Worm (Caenorhabditis elegans): ENCODE data around the gene C35C5.10.

Gene C35C5.10

DNA sequence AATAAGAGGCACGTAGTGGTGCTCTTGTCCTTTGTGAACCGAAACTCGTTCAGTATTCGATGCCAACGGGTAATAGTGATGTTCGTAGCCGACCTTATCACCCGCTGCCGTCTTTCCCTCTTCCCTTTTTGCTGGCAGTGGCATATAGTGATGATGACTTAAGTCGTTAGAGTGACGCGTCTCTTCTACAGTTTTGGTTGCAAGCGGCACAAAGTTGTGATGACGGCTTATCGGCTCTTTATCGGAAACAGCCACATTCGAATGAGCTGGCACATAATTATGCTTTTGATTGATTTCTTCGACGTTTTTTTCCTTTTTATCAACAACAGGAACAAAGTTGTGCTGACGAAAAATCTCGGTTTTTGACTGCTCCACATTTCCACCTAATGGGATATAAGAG lies 40.7 kb upstream of the C35C5.10 start (continued):
- TF ChIP-seq hmg-20 (GFP tag; IDR thresholded peaks at IDR 0.05) (no peak), ceh-27 (GFP tag; optimal IDR thresholded peaks at IDR 0.05) (no peak), pbrm-1 (GFP tag; IDR thresholded peaks at IDR 0.05) (no peak), Y53F4B.3 (GFP tag; IDR thresholded peaks at IDR 0.05) (no peak), F57A8.1 (GFP tag; optimal IDR thresholded peaks at IDR 0.05) (no peak), pha-4 (tag; optimal IDR thresholded peaks at IDR 0.05) (peak; percentile 75), unc-62 (GFP tag; optimal IDR thresholded peaks at IDR 0.05) (peak; percentile 60), attf-6 (GFP tag; IDR thresholded peaks at IDR 0.05) (no peak), lsl-1 (GFP tag; optimal IDR thresholded peaks at IDR 0.05) (no peak), nhr-80 (tag; optimal IDR thresholded peaks at IDR 0.05) (peak; percentile 99), cebp-1 (GFP tag; IDR thresholded peaks at IDR 0.05) (no peak), cebp-1 (tag; optimal IDR thresholded peaks at IDR 0.05) (peak; percentile 50), Y53G8AR.9 (GFP tag; conservative IDR thresholded peaks at IDR 0.05) (peak; percentile 44; the same call in 1 of the 2 replicates), nhr-90 (tag; optimal IDR thresholded peaks at IDR 0.05) (peak; percentile 75), dox-1 (GFP tag; IDR thresholded peaks at IDR 0.05) (peak; percentile 73), ets-4 (GFP tag; optimal IDR thresholded peaks at IDR 0.05) (peak; percentile 96), let-607 (tag; optimal IDR thresholded peaks at IDR 0.05) (peak; percentile 90), nhr-120 (GFP tag; IDR thresholded peaks at IDR 0.05) (no peak), ztf-22 (GFP tag; optimal IDR thresholded peaks at IDR 0.05) (peak; percentile 18), tbx-9 (tag; optimal IDR thresholded peaks at IDR 0.05; ENCODE audit: borderline replicate concordance) (no peak), mel-28 (tag; optimal IDR thresholded peaks at IDR 0.05; ENCODE audit: borderline replicate concordance) (no peak), gei-17 (GFP tag; optimal IDR thresholded peaks at IDR 0.05) (no peak), atf-7 (tag; optimal IDR thresholded peaks at IDR 0.05) (peak; percentile 88), C06A6.2 (GFP tag; conservative IDR thresholded peaks at IDR 0.05) (no peak)

DNA sequence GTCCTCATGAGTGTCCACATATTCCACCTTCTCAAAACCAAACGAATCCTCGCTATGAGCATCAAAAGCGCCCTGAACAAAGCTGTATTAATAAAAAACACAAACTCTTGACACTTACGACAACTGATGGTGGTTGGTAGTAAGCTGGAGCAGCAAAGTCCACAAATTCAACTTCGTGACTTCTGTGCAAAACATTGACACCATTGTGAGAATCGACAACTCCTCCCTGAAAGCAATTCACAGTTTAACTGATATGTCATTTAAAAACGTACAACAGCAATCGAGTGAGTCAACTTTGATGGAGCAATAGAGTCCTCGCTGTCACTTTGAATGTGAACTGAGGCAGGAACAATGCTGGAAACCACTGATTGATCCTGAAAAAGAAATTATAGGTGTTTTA lies 38.6 kb upstream of the C35C5.10 start:
- no peak for TF ChIP-seq madf-8 (GFP tag; conservative IDR thresholded peaks at IDR 0.05)
- peak; percentile 33 for TF ChIP-seq nhr-80 (tag; optimal IDR thresholded peaks at IDR 0.05)
- no peak for TF ChIP-seq Y53G8AR.9 (GFP tag; conservative IDR thresholded peaks at IDR 0.05)
- TF ChIP-seq lin-35 (GFP tag; optimal IDR thresholded peaks at IDR 0.05), result no peak
- no peak for TF ChIP-seq ztf-26 (tag; optimal IDR thresholded peaks at IDR 0.05)
- TF ChIP-seq Y95B8A.8 (GFP tag; IDR thresholded peaks at IDR 0.05), result no peak

DNA sequence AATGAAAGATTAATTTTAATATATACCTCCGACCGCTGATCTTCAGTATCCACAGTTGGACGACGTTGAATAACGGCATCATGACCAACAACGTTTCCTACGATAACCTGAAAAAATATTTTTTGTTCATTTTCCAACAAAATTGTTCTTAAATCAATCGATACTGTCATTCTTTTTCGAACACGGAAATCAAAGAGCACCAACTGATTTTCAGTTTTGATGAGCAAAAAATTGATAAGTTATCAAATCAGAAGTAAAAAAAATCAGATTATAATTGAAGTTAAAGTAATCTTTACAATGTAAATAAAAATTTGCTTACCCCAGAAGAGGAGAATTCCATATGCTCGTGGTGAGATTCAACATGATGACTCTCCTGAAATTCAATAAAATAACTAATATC lies 37.6 kb upstream of the C35C5.10 start:
- TF ChIP-seq cebp-2 (GFP tag; IDR thresholded peaks at IDR 0.05) (no peak), B0035.1 (tag; optimal IDR thresholded peaks at IDR 0.05) (no peak), ceh-40 (GFP tag; IDR thresholded peaks at IDR 0.05) (no peak), xnd-1 (tag; optimal IDR thresholded peaks at IDR 0.05) (no peak), T26A5.8 (tag; optimal IDR thresholded peaks at IDR 0.05) (no peak), aptf-3 (GFP tag; IDR thresholded peaks at IDR 0.05) (no peak), hlh-12 (tag; optimal IDR thresholded peaks at IDR 0.05) (no peak), fkh-3 (tag; optimal IDR thresholded peaks at IDR 0.05) (no peak), egl-44 (GFP tag; IDR thresholded peaks at IDR 0.05) (no peak), F57A8.1 (GFP tag; optimal IDR thresholded peaks at IDR 0.05) (no peak), akir-1 (GFP tag; optimal IDR thresholded peaks at IDR 0.05) (no peak)

All from whole organism, young adult.